Worm (Caenorhabditis elegans) whole organism, late embryonic: Measurements from ENCODE around the gene slc-36.3.

Experiments used
- F13H6.1 ChIP-seq: sonication (generic microtip); optimal IDR thresholded peaks from 2 replicates; lab custom pipeline; 2016; ENCODE audit warnings: missing genetic modification characterization, missing compliant biosample characterization
- ahr-1 ChIP-seq: sonication (generic microtip); optimal IDR thresholded peaks from 2 replicates; lab custom pipeline; 2016; ENCODE audit warnings: missing genetic modification characterization, missing compliant biosample characterization
- ceh-30 ChIP-seq: fragments of 150-350 bp; optimal IDR thresholded peaks from 2 replicates; lab custom pipeline; 2014; ENCODE audit warnings: missing biosample characterization, missing genetic modification characterization
- ceh-31 ChIP-seq: sonication (generic microtip); optimal IDR thresholded peaks from 2 replicates; lab custom pipeline; 2016; ENCODE audit warnings: missing genetic modification characterization, missing compliant biosample characterization
- dve-1 ChIP-seq: sonication (generic microtip); optimal IDR thresholded peaks from 2 replicates; lab custom pipeline; 2017; ENCODE audit warnings: antibody characterized with exemption, mild to moderate bottlenecking, missing genetic modification characterization, missing compliant biosample characterization
- lin-11 ChIP-seq: fragments of 200-800 bp; sonication (Bioruptor generic); optimal IDR thresholded peaks from 2 replicates; lab custom pipeline; 2018; ENCODE audit warnings: mild to moderate bottlenecking, missing genetic modification characterization, missing compliant biosample characterization
- nhr-11 ChIP-seq: fragments of 150-350 bp; optimal IDR thresholded peaks from 2 replicates; lab custom pipeline; 2014; ENCODE audit warnings: missing biosample characterization, missing genetic modification characterization
- pax-1 ChIP-seq: fragments of 150-350 bp; optimal IDR thresholded peaks from 2 replicates; lab custom pipeline; 2014; ENCODE audit warnings: missing biosample characterization, missing genetic modification characterization
- rnt-1 ChIP-seq: sonication (generic microtip); optimal IDR thresholded peaks from 2 replicates; lab custom pipeline; 2016; ENCODE audit warnings: missing genetic modification characterization, missing compliant biosample characterization
- tbx-2 ChIP-seq: sonication (generic microtip); optimal IDR thresholded peaks from 2 replicates; lab custom pipeline; 2016; ENCODE audit warnings: missing genetic modification characterization, missing compliant biosample characterization
- zip-5 ChIP-seq: sonication (generic microtip); optimal IDR thresholded peaks from 2 replicates; lab custom pipeline; 2016; ENCODE audit warnings: missing genetic modification characterization, missing compliant biosample characterization

DNA sequence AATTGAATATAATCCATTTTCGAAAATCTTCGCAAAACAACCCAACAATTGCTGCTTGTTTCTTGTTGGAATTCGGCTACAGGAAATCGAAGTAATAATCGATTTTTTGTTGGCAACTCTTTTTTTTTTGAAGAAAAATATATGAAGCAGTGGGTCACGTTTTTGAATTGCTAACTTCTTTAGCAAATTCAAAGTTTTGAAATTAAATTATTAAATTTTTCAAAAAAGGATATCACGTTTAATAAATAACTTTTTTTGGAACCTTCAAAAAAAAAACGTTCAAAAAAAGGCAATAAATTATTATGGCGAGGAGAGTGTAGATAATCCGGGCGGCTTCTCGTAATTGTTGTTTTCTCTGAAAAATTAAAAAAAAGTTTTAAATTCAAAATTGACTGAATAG, 7.8 kb downstream of the slc-36.3 start, which contains the start of gene Y38H6C.15:
- no peak for TF ChIP-seq ceh-30 (tag; lab: Kevin White, UChicago)
- TF ChIP-seq F13H6.1 = no peak
- no peak for TF ChIP-seq nhr-11
- TF ChIP-seq rnt-1 (tag; lab: Kevin White, UChicago) = no peak
- TF ChIP-seq pax-1 = no peak
- no peak for TF ChIP-seq lin-11
- TF ChIP-seq ceh-31 (tag; lab: Kevin White, UChicago) = no peak
- TF ChIP-seq ahr-1 (tag; lab: Kevin White, UChicago) = no peak
- no peak for TF ChIP-seq zip-5 (tag; lab: Kevin White, UChicago)
- TF ChIP-seq dve-1 (tag; lab: Kevin White, UChicago) = no peak
- TF ChIP-seq tbx-2 (tag; lab: Kevin White, UChicago) = no peak
